Worm (Caenorhabditis elegans): Measurements from ENCODE around the gene mpz-4.
A peak's percentile ranks its signal among the peaks of the same experiment; 100 is the strongest.

Gene mpz-4

DNA sequence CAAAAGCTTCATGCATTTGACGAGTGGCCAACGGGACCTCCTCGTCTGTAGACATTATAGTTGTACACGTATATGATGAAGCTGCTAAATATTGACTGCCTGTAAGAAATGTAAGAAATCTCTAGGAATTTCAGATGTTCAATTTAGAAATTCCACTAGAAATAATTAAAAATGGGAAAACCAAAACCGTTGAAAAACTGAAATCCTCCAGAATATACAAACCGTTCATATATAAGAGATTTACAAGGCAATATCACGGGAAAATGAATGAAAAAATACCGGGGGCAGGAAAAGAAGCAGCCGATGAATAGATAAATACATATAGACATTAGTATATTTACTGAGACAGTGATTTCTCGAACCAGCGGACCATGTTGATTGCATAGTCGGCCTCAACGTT, 24.6 kb downstream of the mpz-4 start, which contains the start of gene dpf-7:
TSS of gene dpf-7 (minus strand) at position 101 of the 400 bp plus-strand sequence.
- no peak for TF ChIP-seq lsy-2 (tag; optimal IDR thresholded peaks at IDR 0.05)
- TF ChIP-seq blmp-1 (tag; optimal IDR thresholded peaks at IDR 0.05) = no peak
- TF ChIP-seq mls-2 (tag; optimal IDR thresholded peaks at IDR 0.05) = no peak
- no peak for TF ChIP-seq ztf-11 (tag; optimal IDR thresholded peaks at IDR 0.05)
- no peak for TF ChIP-seq unc-62 (GFP tag; optimal IDR thresholded peaks at IDR 0.05)
- TF ChIP-seq drap-1 (GFP tag; optimal IDR thresholded peaks at IDR 0.05) = no peak
- no peak for TF ChIP-seq snpc-4 (tag; optimal IDR thresholded peaks at IDR 0.05)
- TF ChIP-seq lin-32 (GFP tag; optimal IDR thresholded peaks at IDR 0.05) = no peak
- no peak for TF ChIP-seq unc-39 (tag; optimal IDR thresholded peaks at IDR 0.05)
- no peak for TF ChIP-seq ceh-39 (tag; optimal IDR thresholded peaks at IDR 0.05)
- no peak for TF ChIP-seq ceh-43 (GFP tag; optimal IDR thresholded peaks at IDR 0.05)
- TF ChIP-seq elt-3 (tag; optimal IDR thresholded peaks at IDR 0.05) = no peak
- TF ChIP-seq sem-2 (GFP tag; optimal IDR thresholded peaks at IDR 0.05) = no peak
- TF ChIP-seq M03D4.4 (tag; optimal IDR thresholded peaks at IDR 0.05) = no peak
- TF ChIP-seq cnd-1 (tag; optimal IDR thresholded peaks at IDR 0.05) = no peak

DNA sequence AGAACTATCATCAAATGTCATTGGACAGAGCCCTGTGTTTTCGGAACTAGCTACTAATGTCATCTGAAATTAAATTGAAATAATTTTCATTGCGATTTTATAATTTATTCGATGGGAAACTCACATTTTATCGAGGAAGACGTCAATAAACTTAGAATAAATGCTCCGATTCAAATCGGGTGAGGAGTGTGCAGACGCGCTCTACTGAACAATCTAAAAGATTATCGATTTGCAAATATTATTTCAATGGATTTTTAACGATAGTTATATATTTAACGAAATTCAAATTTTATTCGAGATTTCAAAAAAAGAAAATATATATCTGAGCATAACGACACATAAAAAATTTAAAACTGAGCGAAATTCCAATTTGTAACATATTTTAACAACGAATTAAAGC, 28.0 kb downstream of the mpz-4 start, which contains the start of gene eor-1:
TSS of gene eor-1 (minus strand) at position 65 of the 400 bp plus-strand sequence.
- TF ChIP-seq elt-1 (tag; optimal IDR thresholded peaks at IDR 0.05; ENCODE audit: borderline replicate concordance, insufficient read depth) (no peak), unc-120 (tag; optimal IDR thresholded peaks at IDR 0.05; ENCODE audit: poor library complexity, severe bottlenecking) (no peak), ham-2 (GFP tag; optimal IDR thresholded peaks at IDR 0.05) (no peak), lin-32 (GFP tag; optimal IDR thresholded peaks at IDR 0.05) (no peak), tbx-8 (GFP tag; optimal IDR thresholded peaks at IDR 0.05) (no peak), nhr-28 (tag; optimal IDR thresholded peaks at IDR 0.05) (no peak), ztf-11 (tag; optimal IDR thresholded peaks at IDR 0.05) (no peak), ces-1 (GFP tag; optimal IDR thresholded peaks at IDR 0.05) (peak; percentile 63), cnd-1 (tag; optimal IDR thresholded peaks at IDR 0.05) (no peak), mep-1 (tag; optimal IDR thresholded peaks at IDR 0.05) (peak; percentile 0), nhr-76 (tag; optimal IDR thresholded peaks at IDR 0.05) (no peak), nhr-2 (tag; optimal IDR thresholded peaks at IDR 0.05) (no peak), snpc-4 (tag; optimal IDR thresholded peaks at IDR 0.05) (no peak), nhr-237 (tag; optimal IDR thresholded peaks at IDR 0.05) (peak; percentile 12), elt-3 (tag; optimal IDR thresholded peaks at IDR 0.05) (no peak), zip-8 (tag; optimal IDR thresholded peaks at IDR 0.05) (no peak), unc-39 (tag; optimal IDR thresholded peaks at IDR 0.05) (no peak), ceh-43 (GFP tag; optimal IDR thresholded peaks at IDR 0.05) (no peak), bed-3 (GFP tag; optimal IDR thresholded peaks at IDR 0.05) (no peak), blmp-1 (tag; optimal IDR thresholded peaks at IDR 0.05) (no peak), sptf-1 (tag; optimal IDR thresholded peaks at IDR 0.05) (no peak), mab-5 (tag; optimal IDR thresholded peaks at IDR 0.05) (no peak), mls-2 (tag; optimal IDR thresholded peaks at IDR 0.05) (no peak), unc-62 (GFP tag; optimal IDR thresholded peaks at IDR 0.05) (no peak), flh-1 (GFP tag; optimal IDR thresholded peaks at IDR 0.05) (no peak), M03D4.4 (tag; optimal IDR thresholded peaks at IDR 0.05) (no peak), ceh-83 (GFP tag; optimal IDR thresholded peaks at IDR 0.05) (peak; percentile 14), hlh-1 (tag; optimal IDR thresholded peaks at IDR 0.05) (no peak), lsy-2 (tag; optimal IDR thresholded peaks at IDR 0.05) (peak; percentile 31), ceh-39 (tag; optimal IDR thresholded peaks at IDR 0.05) (peak; percentile 89), sem-2 (GFP tag; optimal IDR thresholded peaks at IDR 0.05) (no peak), pha-4 (tag; optimal IDR thresholded peaks at IDR 0.05) (no peak), nhr-12 (tag; optimal IDR thresholded peaks at IDR 0.05) (no peak), drap-1 (GFP tag; optimal IDR thresholded peaks at IDR 0.05) (no peak), lin-13 (tag; optimal IDR thresholded peaks at IDR 0.05) (no peak)

DNA sequence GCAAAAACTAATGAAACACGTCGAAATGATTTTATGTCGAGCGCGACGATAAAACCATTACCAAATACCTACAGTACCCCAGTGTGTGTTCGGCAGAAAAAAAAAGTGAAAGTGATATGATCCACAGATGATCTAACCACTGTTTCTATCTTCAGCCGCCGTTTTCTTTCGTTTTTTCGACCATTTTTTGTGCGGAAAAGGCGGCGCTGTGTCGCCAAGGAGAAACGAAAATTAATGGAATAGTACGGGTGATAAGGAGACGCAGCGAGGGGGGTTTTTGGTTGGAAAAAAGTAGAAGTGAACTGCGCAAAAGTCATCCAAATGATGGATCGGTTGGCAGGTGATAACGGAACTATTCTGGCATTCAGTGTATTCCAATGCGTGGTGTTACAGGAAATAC, 32.0 kb downstream of the mpz-4 start:
- TF ChIP-seq nhr-76 (tag; optimal IDR thresholded peaks at IDR 0.05) (no peak), cnd-1 (tag; optimal IDR thresholded peaks at IDR 0.05) (no peak), blmp-1 (tag; optimal IDR thresholded peaks at IDR 0.05) (no peak), lsy-2 (tag; optimal IDR thresholded peaks at IDR 0.05) (no peak), unc-120 (tag; optimal IDR thresholded peaks at IDR 0.05; ENCODE audit: poor library complexity, severe bottlenecking) (no peak), sem-2 (GFP tag; optimal IDR thresholded peaks at IDR 0.05) (no peak), ham-2 (GFP tag; optimal IDR thresholded peaks at IDR 0.05) (no peak), nhr-2 (tag; optimal IDR thresholded peaks at IDR 0.05) (no peak), ceh-83 (GFP tag; optimal IDR thresholded peaks at IDR 0.05) (no peak), flh-1 (GFP tag; optimal IDR thresholded peaks at IDR 0.05) (no peak), M03D4.4 (tag; optimal IDR thresholded peaks at IDR 0.05) (no peak), mep-1 (tag; optimal IDR thresholded peaks at IDR 0.05) (no peak), drap-1 (GFP tag; optimal IDR thresholded peaks at IDR 0.05) (no peak), elt-1 (tag; optimal IDR thresholded peaks at IDR 0.05; ENCODE audit: borderline replicate concordance, insufficient read depth) (no peak), bed-3 (GFP tag; optimal IDR thresholded peaks at IDR 0.05) (no peak)

All from whole organism, mixed stage, embryonic.